Worm (Caenorhabditis elegans) whole organism, L4 larva: Measurements from ENCODE around the gene daf-1.

Source experiments
- F37D6.2 ChIP-seq: sonication (generic microtip); optimal IDR thresholded peaks from 2 replicates; lab custom pipeline; 2016; ENCODE audit warnings: mild to moderate bottlenecking, missing genetic modification characterization, missing compliant biosample characterization
- arid-1 ChIP-seq: fragments of 200-800 bp; sonication (Bioruptor generic); conservative IDR thresholded peaks from 2 replicates; pipeline ENCODE4 v1.3.6; 2022; ENCODE audit warnings: missing genetic modification reagents, missing genetic modification characterization, missing compliant biosample characterization
- ceh-28 ChIP-seq: fragments of 150-350 bp; optimal IDR thresholded peaks from 2 replicates; lab custom pipeline; 2014; ENCODE audit warnings: missing biosample characterization, missing genetic modification reagents, missing genetic modification characterization
- ceh-44 ChIP-seq: fragments of 200-800 bp; sonication (Bioruptor generic); IDR thresholded peaks from 2 replicates; pipeline ENCODE4 v1.3.6; 2022; ENCODE audit warnings: missing genetic modification reagents, missing genetic modification characterization, missing compliant biosample characterization
- ces-1 ChIP-seq: fragments of 150-350 bp; sonication (generic microtip); optimal IDR thresholded peaks from 4 replicates; lab custom pipeline; 2014; ENCODE audit warnings: missing biosample characterization, missing genetic modification reagents, missing genetic modification characterization
- lim-7 ChIP-seq: fragments of 200-800 bp; sonication (Bioruptor generic); IDR thresholded peaks from 2 replicates; pipeline ENCODE4 v1.3.6; 2022; ENCODE audit warnings: missing genetic modification characterization, missing compliant biosample characterization
- nhr-10 ChIP-seq: fragments of 150-350 bp; optimal IDR thresholded peaks from 2 replicates; lab custom pipeline; 2014; ENCODE audit warnings: missing biosample characterization, missing genetic modification characterization
- nhr-48 ChIP-seq: sonication (generic microtip); optimal IDR thresholded peaks from 2 replicates; lab custom pipeline; 2016; ENCODE audit warnings: mild to moderate bottlenecking, missing genetic modification characterization, missing compliant biosample characterization
- pha-4 ChIP-seq, 2 experiments: fragments of 150-350 bp in 1 of 2; fragments of 200-800 bp in 1 of 2; sonication (Bioruptor generic) in 1 of 2; IDR thresholded peaks in 1 of 2; optimal IDR thresholded peaks in 1 of 2; 2 replicates each; pipeline versions ENCODE4 v1.3.6 to Lab custom; 2014 to 2022; ENCODE audit warnings: missing genetic modification characterization in 2 of 2, missing genetic modification reagents in 2 of 2, missing biosample characterization in 1 of 2, missing compliant biosample characterization in 1 of 2
- tra-1 ChIP-seq: fragments of 200-800 bp; sonication (Bioruptor generic); IDR thresholded peaks from 2 replicates; pipeline ENCODE4 v1.3.6; 2022; ENCODE audit warnings: missing genetic modification reagents, missing genetic modification characterization, missing compliant biosample characterization

- TF ChIP-seq ces-1 (GFP tag; lab: Kevin White, UChicago) (no peak), tra-1 (GFP tag; lab: Robert Waterston, UW) (no peak), ceh-44 (no peak), nhr-48 (tag; lab: Kevin White, UChicago) (no peak), arid-1 (GFP tag; lab: Robert Waterston, UW) (no peak), lim-7 (no peak), pha-4 (GFP tag; IDR thresholded peaks at IDR 0.05; lab: Robert Waterston, UW) (no peak), pha-4 (tag; optimal IDR thresholded peaks at IDR 0.05; lab: Kevin White, UChicago) (no peak), F37D6.2 (no peak), ceh-28 (no peak), nhr-10 (tag; lab: Kevin White, UChicago) (no peak)
Measured at ce11 chrIV:86744-87143, 45.5 kb upstream of the daf-1 start.
